Fruit fly (Drosophila melanogaster) ovary, adult (tissue): Measurements from ENCODE around the gene CG15465.

Experiments used
- CG17801 ChIP-seq: fragments of 200-800 bp; optimal IDR thresholded peaks from 2 replicates; lab custom pipeline; 2019; ENCODE audit warnings: missing biosample characterization, mild to moderate bottlenecking, missing genetic modification characterization, moderate library complexity; ENCODE audit not compliant: partially characterized antibody

Gene CG15465

DNA sequence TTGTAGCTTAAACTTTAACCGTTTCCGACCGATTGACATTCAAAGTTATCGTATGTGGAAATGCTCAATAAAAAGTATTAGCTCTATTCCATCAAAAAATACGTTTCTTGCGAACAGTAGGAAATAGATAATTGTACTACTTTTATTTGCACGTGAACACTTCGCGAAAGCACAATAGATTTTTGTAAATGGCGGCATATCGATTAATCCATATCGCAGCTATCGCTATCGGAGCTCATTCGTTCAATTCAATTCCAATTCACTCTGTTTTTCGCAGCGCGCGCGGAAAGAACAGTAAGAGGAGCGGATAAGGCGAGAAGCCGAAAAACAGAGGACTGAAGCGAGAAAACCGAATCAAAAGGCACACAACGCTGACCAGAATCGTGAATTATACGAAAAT is at the start of gene CG15465, which contains the start of gene rg:
Gene CG15465, plus strand, starts transcription at position 291 of the 400 bp plus-strand sequence.
Gene rg, plus strand, starts transcription at position 291 of the 400 bp plus-strand sequence.
- no peak for TF ChIP-seq CG17801 (GFP tag; lab: Kevin White, UChicago)

dm6 chrX:5038411-5038810 is 47.1 kb upstream of the CG15465 start:
- TF ChIP-seq CG17801 (GFP tag; lab: Kevin White, UChicago) = no peak

DNA sequence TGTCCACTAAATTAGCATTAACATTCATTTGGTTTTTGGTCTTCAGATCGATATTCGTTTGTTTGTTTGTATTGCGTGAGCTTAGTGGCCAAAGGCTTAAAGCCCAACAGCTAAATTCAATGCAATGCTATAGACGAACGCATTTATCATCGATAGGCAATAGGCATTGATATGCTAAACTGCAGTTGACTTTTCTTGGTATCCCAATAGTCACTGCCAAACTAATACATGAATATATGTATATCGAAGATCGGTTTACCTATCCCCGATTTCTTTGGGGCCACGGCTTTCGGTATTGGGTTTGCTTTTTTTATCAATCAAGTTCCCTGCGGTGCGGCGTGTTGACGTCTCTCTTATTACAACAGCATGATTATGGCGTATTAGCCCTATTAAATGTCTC is 45.5 kb upstream of the CG15465 start:
- no peak for TF ChIP-seq CG17801 (GFP tag; lab: Kevin White, UChicago)

- TF ChIP-seq CG17801 (GFP tag; lab: Kevin White, UChicago) = no peak
Measured at dm6 chrX:5041525-5042454, 43.8 kb upstream of the CG15465 start.

dm6 chrX:5044433-5045110 is 41.0 kb upstream of the CG15465 start:
- no peak for TF ChIP-seq CG17801 (GFP tag; lab: Kevin White, UChicago)

DNA sequence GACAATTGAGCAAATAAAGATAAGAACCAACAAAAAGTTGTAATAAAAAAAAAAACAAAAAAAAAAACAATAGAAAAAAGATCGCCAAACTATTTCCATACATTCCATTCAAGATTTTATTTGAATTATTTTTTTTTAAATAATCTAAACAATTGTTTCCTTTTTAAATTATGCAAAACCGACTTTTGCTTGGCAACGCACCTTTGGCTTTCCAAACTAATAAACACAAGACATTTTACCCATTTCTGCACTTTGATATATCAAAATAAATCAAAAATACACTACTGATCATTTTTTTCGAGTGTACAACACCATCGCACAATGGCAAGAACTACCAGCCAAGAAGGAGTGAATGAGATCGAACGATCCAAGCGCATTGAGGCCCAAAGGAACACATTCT is 40.4 kb upstream of the CG15465 start:
- TF ChIP-seq CG17801 (GFP tag; lab: Kevin White, UChicago) = no peak

- no peak for TF ChIP-seq CG17801 (GFP tag; lab: Kevin White, UChicago)
Measured at dm6 chrX:5046256-5046894, 39.2 kb upstream of the CG15465 start.

DNA sequence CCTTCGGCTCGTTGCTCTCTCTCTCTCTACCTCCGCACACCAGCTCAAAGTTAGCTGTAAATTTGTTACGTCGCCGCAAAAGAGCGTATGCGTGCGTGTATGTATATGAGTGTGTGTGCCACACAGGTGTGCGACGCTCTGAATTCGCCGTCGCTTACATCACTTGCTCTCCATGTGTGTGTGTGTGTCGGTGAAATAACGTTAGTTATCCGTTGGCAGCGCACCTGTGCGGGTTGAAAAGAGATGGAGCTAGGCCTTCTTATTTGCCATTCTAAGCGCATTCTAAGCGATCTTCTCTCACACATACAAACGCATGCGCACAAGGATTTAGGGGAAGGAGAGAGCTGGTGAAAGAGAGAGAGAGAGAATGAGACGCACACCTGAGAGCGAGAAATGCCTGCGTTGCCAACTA is 38.7 kb upstream of the CG15465 start:
- no peak for TF ChIP-seq CG17801 (GFP tag; lab: Kevin White, UChicago)

DNA sequence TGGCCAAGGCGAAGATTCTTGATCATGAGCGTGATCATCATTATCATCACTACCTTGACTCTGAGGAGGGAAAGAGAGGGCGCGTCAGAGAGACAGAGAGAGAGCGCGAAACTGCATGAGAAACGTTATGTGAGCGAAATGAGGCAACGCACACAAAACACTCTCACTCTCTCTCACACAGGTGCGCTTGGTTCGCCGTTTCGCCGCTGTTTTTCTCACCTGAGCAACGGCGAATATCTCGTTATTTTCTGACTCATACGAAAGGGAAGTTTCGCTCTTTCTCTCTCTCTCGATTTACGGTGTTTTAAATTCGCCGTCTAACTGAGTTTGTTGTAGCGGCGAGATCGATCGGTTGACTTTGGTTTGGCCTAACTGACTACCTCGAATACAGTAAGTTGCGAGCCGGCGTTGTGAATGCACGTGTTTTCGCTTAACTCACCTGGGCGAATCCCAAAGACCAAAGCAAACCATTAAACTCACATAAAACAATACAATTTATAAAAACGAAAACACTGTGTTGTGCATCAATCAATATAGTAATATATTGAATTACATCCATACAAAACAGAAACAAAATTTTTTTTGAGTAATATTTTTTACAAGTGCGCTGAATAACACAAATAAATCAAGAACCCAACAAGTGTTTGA is 37.5 kb upstream of the CG15465 start, which contains the start of gene ovo:
Gene ovo, plus strand, starts transcription at position 388 of the 648 bp plus-strand sequence.
- no peak for TF ChIP-seq CG17801 (GFP tag; lab: Kevin White, UChicago)

DNA sequence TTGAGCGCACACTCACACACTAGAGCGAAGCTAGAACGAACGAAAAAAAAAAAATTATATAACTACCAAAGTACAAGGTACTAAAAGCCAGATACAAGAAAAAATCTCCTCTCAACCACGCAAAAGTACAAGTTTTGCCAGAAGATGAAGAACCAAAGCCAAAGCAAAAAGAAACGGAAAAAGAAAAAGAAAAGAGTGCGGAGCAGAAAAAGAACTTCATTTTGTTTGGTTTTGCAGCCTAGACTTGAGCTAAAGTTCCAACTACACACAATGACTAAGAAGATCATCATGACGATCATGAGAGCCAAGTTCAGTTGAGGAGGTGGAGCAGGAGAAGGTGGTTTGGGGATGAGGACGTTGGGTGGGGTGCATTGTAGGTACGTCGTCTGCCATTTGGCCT is 34.5 kb upstream of the CG15465 start:
- TF ChIP-seq CG17801 (GFP tag; lab: Kevin White, UChicago) = no peak

dm6 chrX:5052994-5053393 is 32.6 kb upstream of the CG15465 start:
- no peak for TF ChIP-seq CG17801 (GFP tag; lab: Kevin White, UChicago)

- no peak for TF ChIP-seq CG17801 (GFP tag; lab: Kevin White, UChicago)
Measured at dm6 chrX:5055011-5055410, 30.5 kb upstream of the CG15465 start.

DNA sequence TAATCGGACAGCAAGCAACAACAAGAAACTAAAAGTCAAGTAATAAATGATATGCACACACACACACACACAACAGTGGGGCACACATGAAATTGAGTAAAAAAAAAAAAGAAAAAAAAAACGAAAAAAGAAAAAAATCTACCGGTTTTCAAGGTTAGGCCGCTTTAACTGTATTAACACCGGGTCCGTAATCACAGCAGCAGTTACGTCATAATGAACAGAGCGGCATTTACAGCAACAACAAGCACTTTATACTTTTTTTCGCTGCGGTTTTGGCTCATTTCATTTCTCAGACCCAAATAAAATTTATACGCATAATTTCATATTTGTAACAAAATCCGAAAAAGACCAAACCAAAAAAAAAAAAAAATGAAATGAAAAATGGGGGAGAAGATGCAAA is 29.5 kb upstream of the CG15465 start:
- no peak for TF ChIP-seq CG17801 (GFP tag; lab: Kevin White, UChicago)

DNA sequence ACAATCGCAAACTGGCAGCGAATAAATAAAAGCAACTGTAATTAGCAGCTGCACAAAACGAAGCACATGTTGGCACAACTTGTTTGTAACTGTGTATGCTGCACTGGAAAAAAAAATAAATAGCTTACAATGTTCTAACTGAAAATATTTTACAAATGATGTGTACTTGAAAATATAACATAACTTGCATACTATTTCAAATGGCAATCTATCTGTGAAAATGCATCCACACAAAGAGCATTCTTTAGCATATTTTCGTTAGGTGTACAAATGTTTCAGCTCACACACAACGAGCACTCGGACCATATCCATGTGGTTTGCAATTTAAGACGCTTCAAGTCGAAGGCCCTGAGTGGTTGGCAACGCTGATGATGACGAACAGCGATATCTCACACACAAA is 26.9 kb upstream of the CG15465 start:
- TF ChIP-seq CG17801 (GFP tag; lab: Kevin White, UChicago) = no peak

DNA sequence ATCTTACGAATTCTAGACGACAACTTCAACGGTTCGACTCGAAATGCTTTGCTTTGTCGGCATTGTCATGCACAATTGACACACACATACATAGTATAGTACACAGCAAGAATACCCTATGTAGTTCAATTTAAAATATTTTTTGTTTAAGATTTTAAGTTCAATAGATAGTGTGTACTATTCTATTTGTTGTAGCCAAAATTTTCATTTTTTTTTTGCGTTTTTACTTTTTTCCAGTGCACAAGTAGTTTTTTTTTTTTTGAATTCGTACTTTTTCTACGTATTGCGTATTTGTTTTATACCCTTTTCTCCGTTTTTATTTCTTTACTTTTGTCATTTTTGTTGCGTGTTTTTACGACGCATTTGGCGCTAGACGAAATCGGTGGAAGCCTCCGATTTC is 23.6 kb upstream of the CG15465 start:
- TF ChIP-seq CG17801 (GFP tag; lab: Kevin White, UChicago) = no peak
